Worm (Caenorhabditis elegans) whole organism, L2 larva: ENCODE measurements around the gene str-55.

Experiments used
- alr-1 ChIP-seq: fragments of 150-350 bp; optimal IDR thresholded peaks from 2 replicates; lab custom pipeline; 2014; ENCODE audit warnings: missing biosample characterization, missing genetic modification characterization
- aly-2 ChIP-seq: fragments of 150-350 bp; optimal IDR thresholded peaks from 2 replicates; lab custom pipeline; 2014; ENCODE audit warnings: missing biosample characterization, missing genetic modification characterization
- ceh-16 ChIP-seq: fragments of 150-350 bp; optimal IDR thresholded peaks from 2 replicates; lab custom pipeline; 2014; ENCODE audit warnings: missing biosample characterization, missing genetic modification characterization
- egl-27 ChIP-seq: sonication (generic microtip); optimal IDR thresholded peaks from 3 replicates; lab custom pipeline; 2017; ENCODE audit warnings: missing biosample characterization, missing genetic modification reagents, missing genetic modification characterization
- elt-1 ChIP-seq: fragments of 150-350 bp; optimal IDR thresholded peaks from 2 replicates; lab custom pipeline; 2014; ENCODE audit warnings: missing biosample characterization, missing genetic modification characterization
- mdl-1 ChIP-seq, 2 experiments: fragments of 150-350 bp in 1 of 2; sonication (generic microtip) in 1 of 2; optimal IDR thresholded peaks; 2 replicates each; lab custom pipeline; 2017; ENCODE audit warnings: missing biosample characterization in 2 of 2, missing genetic modification characterization in 2 of 2
- nhr-12 ChIP-seq: fragments of 150-350 bp; optimal IDR thresholded peaks from 2 replicates; lab custom pipeline; 2014; ENCODE audit warnings: missing biosample characterization, missing genetic modification characterization
- nhr-6 ChIP-seq: fragments of 150-350 bp; optimal IDR thresholded peaks from 2 replicates; lab custom pipeline; 2014; ENCODE audit warnings: missing biosample characterization, missing genetic modification characterization
- skn-1 ChIP-seq: sonication (generic microtip); optimal IDR thresholded peaks from 2 replicates; lab custom pipeline; 2017; ENCODE audit warnings: missing biosample characterization, missing genetic modification characterization
- snpc-4 ChIP-seq: fragments of 150-350 bp; optimal IDR thresholded peaks from 2 replicates; lab custom pipeline; 2014; ENCODE audit warnings: missing biosample characterization, missing genetic modification characterization
- unc-39 ChIP-seq: fragments of 150-350 bp; optimal IDR thresholded peaks from 2 replicates; lab custom pipeline; 2014; ENCODE audit warnings: missing biosample characterization, missing genetic modification characterization
- unc-62 ChIP-seq: fragments of 150-350 bp; optimal IDR thresholded peaks from 2 replicates; lab custom pipeline; 2014; ENCODE audit warnings: missing biosample characterization, missing genetic modification reagents, missing genetic modification characterization

DNA sequence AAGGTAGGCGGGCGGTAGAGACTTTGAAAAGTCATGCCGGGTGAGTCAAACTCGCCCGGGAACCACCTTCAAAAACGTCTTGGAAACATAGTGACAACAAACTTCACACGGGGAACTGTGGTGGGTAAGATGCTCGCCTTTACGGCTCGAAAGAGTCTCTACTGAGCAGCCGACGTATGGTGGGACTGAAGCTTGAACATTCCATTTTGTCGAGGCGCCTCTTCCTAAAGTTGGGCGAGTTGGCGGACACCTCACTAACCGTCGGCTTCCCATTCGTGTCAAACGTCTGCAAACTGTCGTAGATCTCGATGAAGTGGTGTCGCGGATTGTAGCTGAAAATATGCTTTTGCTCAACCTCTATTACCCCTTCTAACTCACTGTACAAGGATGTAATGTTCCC lies 34.0 kb downstream of the str-55 start:
- TF ChIP-seq elt-1 (tag; lab: Kevin White, UChicago) = no peak
- no peak for TF ChIP-seq mdl-1 (tag; optimal IDR thresholded peaks at IDR 0.05; lab: Kevin White, UChicago)
- no peak for TF ChIP-seq egl-27 (tag; lab: Kevin White, UChicago)
- TF ChIP-seq alr-1 (tag; lab: Kevin White, UChicago) = no peak
- TF ChIP-seq unc-62 (GFP tag; lab: Kevin White, UChicago) = no peak
- TF ChIP-seq unc-39 (tag; lab: Kevin White, UChicago) = no peak
- no peak for TF ChIP-seq skn-1 (tag; lab: Kevin White, UChicago)
- TF ChIP-seq nhr-12 (tag; lab: Kevin White, UChicago) = no peak
- TF ChIP-seq ceh-16 (tag; lab: Kevin White, UChicago) = no peak
- no peak for TF ChIP-seq aly-2 (tag; lab: Kevin White, UChicago)
- no peak for TF ChIP-seq snpc-4 (tag; lab: Kevin White, UChicago)
- no peak for TF ChIP-seq nhr-6 (tag; lab: Kevin White, UChicago)
